Worm (Caenorhabditis elegans): ENCODE data around the gene die-1.

The die-1 gene

ce11 chrII:10044961-10045360, 22.8 kb downstream of the die-1 start, which contains the start of the genes F52H3.11 and bath-38 (continued):
- TF ChIP-seq vab-15 (tag; optimal IDR thresholded peaks at IDR 0.05) (no peak), unc-30 (tag; optimal IDR thresholded peaks at IDR 0.05) (no peak), hlh-17 (GFP tag; optimal IDR thresholded peaks at IDR 0.05; ENCODE audit: borderline replicate concordance) (no peak), snpc-4 (tag; optimal IDR thresholded peaks at IDR 0.05) (no peak), efl-3 (GFP tag; optimal IDR thresholded peaks at IDR 0.05) (no peak), fkh-8 (tag; optimal IDR thresholded peaks at IDR 0.05) (no peak), isw-1 (GFP tag; IDR thresholded peaks at IDR 0.05) (no peak), F16B12.6 (tag; optimal IDR thresholded peaks at IDR 0.05) (peak; percentile 81), zip-4 (GFP tag; optimal IDR thresholded peaks at IDR 0.05) (no peak), irx-1 (tag; optimal IDR thresholded peaks at IDR 0.05) (no peak), nhr-84 (tag; optimal IDR thresholded peaks at IDR 0.05) (no peak), ceh-63 (GFP tag; optimal IDR thresholded peaks at IDR 0.05) (no peak), nhr-71 (tag; optimal IDR thresholded peaks at IDR 0.05) (peak; percentile 27), pax-3 (tag; optimal IDR thresholded peaks at IDR 0.05) (no peak), aha-1 (tag; optimal IDR thresholded peaks at IDR 0.05) (no peak), egl-13 (tag; optimal IDR thresholded peaks at IDR 0.05) (no peak), lin-14 (GFP tag; optimal IDR thresholded peaks at IDR 0.05) (peak; percentile 64), unc-130 (tag; optimal IDR thresholded peaks at IDR 0.05) (peak; percentile 47), unc-98 (GFP tag; IDR thresholded peaks at IDR 0.05) (no peak), elt-3 (tag; optimal IDR thresholded peaks at IDR 0.05) (peak in 1 of 6 experiments; percentile 37), skn-1 (tag; optimal IDR thresholded peaks at IDR 0.05) (peak; percentile 37), nhr-19 (GFP tag; conservative IDR thresholded peaks at IDR 0.05) (no peak), lin-13 (GFP tag; optimal IDR thresholded peaks at IDR 0.05) (no peak), nhr-76 (tag; optimal IDR thresholded peaks at IDR 0.05) (no peak), hpl-2 (GFP tag; optimal IDR thresholded peaks at IDR 0.05) (no peak), dpl-1 (GFP tag; optimal IDR thresholded peaks at IDR 0.05) (peak; percentile 15 to 62 (median 53)), alr-1 (tag; optimal IDR thresholded peaks at IDR 0.05; ENCODE audit: borderline replicate concordance) (no peak), elt-2 (tag; optimal IDR thresholded peaks at IDR 0.05) (no peak), nhr-85 (tag) (peak; percentile 69), ceh-90 (tag; optimal IDR thresholded peaks at IDR 0.05) (no peak)

- no peak for TF ChIP-seq aly-2 (tag; optimal IDR thresholded peaks at IDR 0.05)
- no peak for TF ChIP-seq ets-5 (GFP tag; IDR thresholded peaks at IDR 0.05)
- no peak for TF ChIP-seq nhr-77 (tag; optimal IDR thresholded peaks at IDR 0.05)
- TF ChIP-seq unc-86 (tag; optimal IDR thresholded peaks at IDR 0.05): no peak
- TF ChIP-seq nhr-76 (tag; optimal IDR thresholded peaks at IDR 0.05): no peak
- no peak for TF ChIP-seq pax-3 (tag; optimal IDR thresholded peaks at IDR 0.05)
- TF ChIP-seq C04F5.9 (tag; optimal IDR thresholded peaks at IDR 0.05): no peak
- TF ChIP-seq sup-37 (GFP tag; optimal IDR thresholded peaks at IDR 0.05): no peak
- no peak for TF ChIP-seq lin-15B (tag; optimal IDR thresholded peaks at IDR 0.05)
- TF ChIP-seq efl-1 (optimal IDR thresholded peaks at IDR 0.05): no peak
- TF ChIP-seq efl-1 (GFP tag; optimal IDR thresholded peaks at IDR 0.05 in 1 of 2): no peak
- TF ChIP-seq nhr-85 (tag): no peak
- TF ChIP-seq lir-3 (tag; optimal IDR thresholded peaks at IDR 0.05; ENCODE audit: poor library complexity): no peak
- TF ChIP-seq lin-13 (GFP tag; optimal IDR thresholded peaks at IDR 0.05): no peak
- TF ChIP-seq lin-14 (GFP tag; optimal IDR thresholded peaks at IDR 0.05): no peak
- TF ChIP-seq ceh-8 (GFP tag; optimal IDR thresholded peaks at IDR 0.05): no peak
Measured at ce11 chrII:10040834-10041233, 26.9 kb downstream of the die-1 start, which contains the start of gene ogr-2. ogr-2 (plus strand) TSS chrII:10041134.

ce11 chrII:10039799-10040198, 27.9 kb downstream of the die-1 start, which contains the start of gene let-268:
let-268 (minus strand) TSS chrII:10039980.
- TF ChIP-seq hpl-2 (GFP tag; optimal IDR thresholded peaks at IDR 0.05): no peak
- no peak for TF ChIP-seq nhr-71 (tag; optimal IDR thresholded peaks at IDR 0.05)
- TF ChIP-seq nhr-28 (tag; optimal IDR thresholded peaks at IDR 0.05): no peak
- peak; percentile 42 for TF ChIP-seq rnt-1 (tag; optimal IDR thresholded peaks at IDR 0.05)
- TF ChIP-seq nhr-77 (tag; optimal IDR thresholded peaks at IDR 0.05): no peak
- TF ChIP-seq lin-14 (GFP tag; optimal IDR thresholded peaks at IDR 0.05): peak; percentile 38
- no peak for TF ChIP-seq elt-3 (tag; optimal IDR thresholded peaks at IDR 0.05)
- TF ChIP-seq fkh-10 (GFP tag; optimal IDR thresholded peaks at IDR 0.05): no peak
- TF ChIP-seq egl-13 (tag; optimal IDR thresholded peaks at IDR 0.05): no peak
- TF ChIP-seq pag-3 (tag; optimal IDR thresholded peaks at IDR 0.05; ENCODE audit: borderline replicate concordance, insufficient read depth): no peak
- TF ChIP-seq egl-27 (tag; optimal IDR thresholded peaks at IDR 0.05): no peak

Data from whole organism, L1 larva.